Fruit fly (Drosophila melanogaster) whole organism, prepupa: ENCODE data around the gene CG16815.

Experiments used
- CG10669 ChIP-seq: fragments of 200-800 bp; sonication (Bioruptor generic); optimal IDR thresholded peaks from 3 replicates; lab custom pipeline; 2018; ENCODE audit warnings: missing biosample characterization, mild to moderate bottlenecking, missing genetic modification characterization, moderate library complexity
- CG11762 ChIP-seq: fragments of 200-800 bp; sonication (Bioruptor generic); optimal IDR thresholded peaks from 3 replicates; lab custom pipeline; 2016; ENCODE audit warnings: missing biosample characterization, missing genetic modification characterization; ENCODE audit not compliant: insufficient read depth
- CG31627 ChIP-seq: fragments of 200-800 bp; sonication (Bioruptor generic); optimal IDR thresholded peaks from 3 replicates; lab custom pipeline; 2016; ENCODE audit warnings: missing biosample characterization, missing genetic modification characterization
- CG32006 ChIP-seq: fragments of 200-800 bp; sonication (Bioruptor generic); optimal IDR thresholded peaks from 3 replicates; lab custom pipeline; 2017; ENCODE audit warnings: missing biosample characterization, mild to moderate bottlenecking, missing genetic modification characterization
- CG3919 ChIP-seq: fragments of 200-800 bp; sonication (Bioruptor generic); optimal IDR thresholded peaks from 3 replicates; lab custom pipeline; 2016; ENCODE audit warnings: missing biosample characterization, missing genetic modification characterization
- CG6792 ChIP-seq: fragments of 200-800 bp; sonication (Bioruptor generic); optimal IDR thresholded peaks from 3 replicates; lab custom pipeline; 2016; ENCODE audit warnings: missing biosample characterization, missing genetic modification characterization
- CG8119 ChIP-seq: fragments of 200-800 bp; sonication (Bioruptor generic); IDR thresholded peaks from 3 replicates; pipeline ENCODE4 v1.3.6; 2022; ENCODE audit warnings: missing biosample characterization, missing genetic modification characterization
- Eip75B ChIP-seq: fragments of 200-800 bp; sonication (Bioruptor generic); optimal IDR thresholded peaks from 3 replicates; lab custom pipeline; 2016; ENCODE audit warnings: missing biosample characterization, missing genetic modification characterization
- Eip93F ChIP-seq: fragments of 200-800 bp; sonication (Bioruptor generic); optimal IDR thresholded peaks from 2 replicates; lab custom pipeline; 2016; ENCODE audit warnings: missing biosample characterization, mild to moderate bottlenecking, missing genetic modification characterization
- Lpt ChIP-seq: fragments of 200-800 bp; sonication (Bioruptor generic); optimal IDR thresholded peaks from 3 replicates; lab custom pipeline; 2016; ENCODE audit warnings: missing biosample characterization, missing genetic modification characterization
- Sox14 ChIP-seq: fragments of 200-800 bp; sonication (Bioruptor generic); optimal IDR thresholded peaks from 3 replicates; lab custom pipeline; 2016; ENCODE audit warnings: missing biosample characterization, missing genetic modification characterization
- Sox15 ChIP-seq: fragments of 200-800 bp; sonication (Bioruptor generic); optimal IDR thresholded peaks from 3 replicates; lab custom pipeline; 2016; ENCODE audit warnings: missing biosample characterization, missing genetic modification characterization
- acj6 ChIP-seq: fragments of 200-800 bp; sonication (Bioruptor generic); optimal IDR thresholded peaks from 3 replicates; lab custom pipeline; 2016; ENCODE audit warnings: missing biosample characterization, missing genetic modification characterization
- net ChIP-seq: fragments of 200-800 bp; sonication (Bioruptor generic); optimal IDR thresholded peaks from 3 replicates; lab custom pipeline; 2016; ENCODE audit warnings: missing biosample characterization, missing genetic modification characterization
- salr ChIP-seq, 2 experiments: fragments of 200-800 bp; sonication (Bioruptor generic); optimal IDR thresholded peaks; 3 replicates each; lab custom pipeline; 2016 to 2018; ENCODE audit warnings: missing biosample characterization in 2 of 2, missing genetic modification characterization in 2 of 2, mild to moderate bottlenecking in 1 of 2
- spab ChIP-seq: fragments of 200-800 bp; sonication (Bioruptor generic); optimal IDR thresholded peaks from 2 replicates; lab custom pipeline; 2017; ENCODE audit warnings: missing biosample characterization, mild to moderate bottlenecking, missing genetic modification characterization, missing genetic modification reagents

The CG16815 gene

dm6 chr2L:13268040-13268652 lies 38.5 kb downstream of the CG16815 start (continued):
- TF ChIP-seq spab (GFP tag; lab: Kevin White, UChicago) (peak; percentile 33), CG11762 (GFP tag; lab: Kevin White, UChicago) (no peak), acj6 (GFP tag; lab: Kevin White, UChicago) (peak; percentile 19), Eip75B (no peak), CG32006 (GFP tag; lab: Kevin White, UChicago) (peak; percentile 72), CG10669 (GFP tag; lab: Kevin White, UChicago) (peak; percentile 26), CG8119 (GFP tag; lab: Robert Waterston, UW) (peak; percentile 72), net (GFP tag; lab: Kevin White, UChicago) (peak; percentile 13), CG31627 (GFP tag; lab: Kevin White, UChicago) (no peak), Eip93F (GFP tag; lab: Kevin White, UChicago) (no peak), CG6792 (GFP tag; lab: Kevin White, UChicago) (no peak), salr (GFP tag; optimal IDR thresholded peaks at IDR 0.05; lab: Kevin White, UChicago) (peak in 1 of 2 experiments; percentile 51), Sox15 (GFP tag; lab: Kevin White, UChicago) (no peak), Lpt (peak; percentile 55)

dm6 chr2L:13272541-13272940 lies 42.9 kb downstream of the CG16815 start:
- no peak for TF ChIP-seq Sox14
- no peak for TF ChIP-seq CG31627 (GFP tag; lab: Kevin White, UChicago)
- TF ChIP-seq CG3919 (GFP tag; lab: Kevin White, UChicago), result peak; percentile 79
- TF ChIP-seq, all 60 proteins: peak for 1
